Fruit fly (Drosophila melanogaster) whole organism, prepupa: ENCODE results near the gene CG42747.

Experiments
- CG10669 ChIP-seq: fragments of 200-800 bp; sonication (Bioruptor generic); optimal IDR thresholded peaks from 3 replicates; lab custom pipeline; 2018; ENCODE audit warnings: missing biosample characterization, mild to moderate bottlenecking, missing genetic modification characterization, moderate library complexity
- CG11294 ChIP-seq: fragments of 200-800 bp; sonication (Bioruptor generic); IDR thresholded peaks from 2 replicates; pipeline ENCODE4 v1.3.6; 2022; ENCODE audit warnings: missing biosample characterization, missing genetic modification characterization
- CG15336 ChIP-seq: fragments of 200-800 bp; sonication (Bioruptor generic); IDR thresholded peaks from 2 replicates; pipeline ENCODE4 v1.3.6; 2022; ENCODE audit warnings: missing biosample characterization, missing genetic modification characterization
- CG1621 ChIP-seq: fragments of 200-800 bp; sonication (Bioruptor generic); optimal IDR thresholded peaks from 3 replicates; lab custom pipeline; 2018; ENCODE audit warnings: missing biosample characterization, mild to moderate bottlenecking, missing genetic modification characterization
- CG16779 ChIP-seq: fragments of 200-800 bp; sonication (Bioruptor generic); optimal IDR thresholded peaks from 3 replicates; lab custom pipeline; 2017; ENCODE audit warnings: missing biosample characterization, mild to moderate bottlenecking, missing genetic modification characterization
- CG31627 ChIP-seq: fragments of 200-800 bp; sonication (Bioruptor generic); optimal IDR thresholded peaks from 3 replicates; lab custom pipeline; 2016; ENCODE audit warnings: missing biosample characterization, missing genetic modification characterization
- CG32006 ChIP-seq: fragments of 200-800 bp; sonication (Bioruptor generic); optimal IDR thresholded peaks from 3 replicates; lab custom pipeline; 2017; ENCODE audit warnings: missing biosample characterization, mild to moderate bottlenecking, missing genetic modification characterization
- CG34406 ChIP-seq: fragments of 200-800 bp; sonication (Bioruptor generic); optimal IDR thresholded peaks from 3 replicates; lab custom pipeline; 2016; ENCODE audit warnings: missing biosample characterization, missing genetic modification characterization
- CG3919 ChIP-seq: fragments of 200-800 bp; sonication (Bioruptor generic); optimal IDR thresholded peaks from 3 replicates; lab custom pipeline; 2016; ENCODE audit warnings: missing biosample characterization, missing genetic modification characterization
- CG6163 ChIP-seq: fragments of 200-800 bp; sonication (Bioruptor generic); IDR thresholded peaks from 3 replicates; pipeline ENCODE4 v1.3.6; 2022; ENCODE audit warnings: missing biosample characterization, missing genetic modification characterization
- CG6276 ChIP-seq: fragments of 200-800 bp; sonication (Bioruptor generic); optimal IDR thresholded peaks from 2 replicates; lab custom pipeline; 2017; ENCODE audit warnings: missing biosample characterization, mild to moderate bottlenecking, missing genetic modification characterization
- CG6792 ChIP-seq: fragments of 200-800 bp; sonication (Bioruptor generic); optimal IDR thresholded peaks from 3 replicates; lab custom pipeline; 2016; ENCODE audit warnings: missing biosample characterization, missing genetic modification characterization
- CG6808 ChIP-seq: fragments of 200-800 bp; sonication (Bioruptor generic); optimal IDR thresholded peaks from 3 replicates; lab custom pipeline; 2017; ENCODE audit warnings: missing biosample characterization, missing genetic modification characterization, mild to moderate bottlenecking, moderate library complexity, missing genetic modification reagents
- CG7368 ChIP-seq: fragments of 200-800 bp; sonication (Bioruptor generic); optimal IDR thresholded peaks from 3 replicates; lab custom pipeline; 2016; ENCODE audit warnings: missing biosample characterization, missing genetic modification characterization
- CG8119 ChIP-seq: fragments of 200-800 bp; sonication (Bioruptor generic); IDR thresholded peaks from 3 replicates; pipeline ENCODE4 v1.3.6; 2022; ENCODE audit warnings: missing biosample characterization, missing genetic modification characterization
- CG8319 ChIP-seq: fragments of 200-800 bp; sonication (Bioruptor generic); optimal IDR thresholded peaks from 3 replicates; lab custom pipeline; 2016; ENCODE audit warnings: missing biosample characterization, missing genetic modification characterization
- CG8632 ChIP-seq: fragments of 200-800 bp; sonication (Bioruptor generic); optimal IDR thresholded peaks from 3 replicates; lab custom pipeline; 2016; ENCODE audit warnings: missing biosample characterization, missing genetic modification characterization
- CG9139 ChIP-seq: fragments of 200-800 bp; sonication (Bioruptor generic); optimal IDR thresholded peaks from 3 replicates; lab custom pipeline; 2017; ENCODE audit warnings: missing biosample characterization, mild to moderate bottlenecking, missing genetic modification characterization
- Eip75B ChIP-seq: fragments of 200-800 bp; sonication (Bioruptor generic); optimal IDR thresholded peaks from 3 replicates; lab custom pipeline; 2016; ENCODE audit warnings: missing biosample characterization, missing genetic modification characterization
- Eip78C ChIP-seq: fragments of 200-800 bp; sonication (Bioruptor generic); peaks from one replicate; lab custom pipeline; 2016; ENCODE audit warnings: missing biosample characterization, missing genetic modification characterization
- Eip93F ChIP-seq: fragments of 200-800 bp; sonication (Bioruptor generic); optimal IDR thresholded peaks from 2 replicates; lab custom pipeline; 2016; ENCODE audit warnings: missing biosample characterization, mild to moderate bottlenecking, missing genetic modification characterization
- Ets21C ChIP-seq: fragments of 200-800 bp; sonication (Bioruptor generic); optimal IDR thresholded peaks from 3 replicates; lab custom pipeline; 2016; ENCODE audit warnings: missing biosample characterization, missing genetic modification characterization
- Ets96B ChIP-seq: fragments of 200-800 bp; optimal IDR thresholded peaks from 2 replicates; lab custom pipeline; 2019; ENCODE audit warnings: missing biosample characterization, mild to moderate bottlenecking, missing genetic modification characterization, moderate library complexity
- Gug ChIP-seq: fragments of 200-800 bp; sonication (Bioruptor generic); IDR thresholded peaks from 2 replicates; pipeline ENCODE4 v1.3.6; 2022; ENCODE audit warnings: missing biosample characterization, missing genetic modification characterization
- Hr38 ChIP-seq: sonication (Bioruptor generic); optimal IDR thresholded peaks from 2 replicates; lab custom pipeline; 2016; ENCODE audit warnings: missing biosample characterization, missing genetic modification characterization
- Hr39 ChIP-seq: fragments of 200-800 bp; sonication (Bioruptor generic); optimal IDR thresholded peaks from 2 replicates; lab custom pipeline; 2016; ENCODE audit warnings: missing biosample characterization, missing genetic modification characterization
- Hr4 ChIP-seq: fragments of 200-800 bp; sonication (Bioruptor generic); optimal IDR thresholded peaks from 3 replicates; lab custom pipeline; 2016; ENCODE audit warnings: missing biosample characterization, missing genetic modification characterization
- Lpt ChIP-seq: fragments of 200-800 bp; sonication (Bioruptor generic); optimal IDR thresholded peaks from 3 replicates; lab custom pipeline; 2016; ENCODE audit warnings: missing biosample characterization, missing genetic modification characterization
- Met ChIP-seq: fragments of 200-800 bp; sonication (Bioruptor generic); optimal IDR thresholded peaks from 3 replicates; lab custom pipeline; 2016; ENCODE audit warnings: missing biosample characterization, missing genetic modification characterization
- OdsH ChIP-seq: fragments of 200-800 bp; sonication (Bioruptor generic); optimal IDR thresholded peaks from 3 replicates; lab custom pipeline; 2016; ENCODE audit warnings: missing biosample characterization, missing genetic modification characterization
- Smox ChIP-seq: fragments of 200-800 bp; sonication (Bioruptor generic); optimal IDR thresholded peaks from 3 replicates; lab custom pipeline; 2016; ENCODE audit warnings: missing biosample characterization, missing genetic modification characterization
- Sox102F ChIP-seq: fragments of 200-800 bp; sonication (Bioruptor generic); optimal IDR thresholded peaks from 2 replicates; lab custom pipeline; 2016; ENCODE audit warnings: missing biosample characterization, mild to moderate bottlenecking, missing genetic modification characterization
- Sox14 ChIP-seq: fragments of 200-800 bp; sonication (Bioruptor generic); optimal IDR thresholded peaks from 3 replicates; lab custom pipeline; 2016; ENCODE audit warnings: missing biosample characterization, missing genetic modification characterization
- Sox15 ChIP-seq: fragments of 200-800 bp; sonication (Bioruptor generic); optimal IDR thresholded peaks from 3 replicates; lab custom pipeline; 2016; ENCODE audit warnings: missing biosample characterization, missing genetic modification characterization
- achi ChIP-seq: fragments of 200-800 bp; sonication (Bioruptor generic); optimal IDR thresholded peaks from 3 replicates; lab custom pipeline; 2016; ENCODE audit warnings: missing biosample characterization, missing genetic modification characterization
- acj6 ChIP-seq: fragments of 200-800 bp; sonication (Bioruptor generic); optimal IDR thresholded peaks from 3 replicates; lab custom pipeline; 2016; ENCODE audit warnings: missing biosample characterization, missing genetic modification characterization
- cyc ChIP-seq: fragments of 200-800 bp; sonication (Bioruptor generic); optimal IDR thresholded peaks from 3 replicates; lab custom pipeline; 2016; ENCODE audit warnings: missing biosample characterization, missing genetic modification characterization
- dsx ChIP-seq: fragments of 200-800 bp; optimal IDR thresholded peaks from 3 replicates; lab custom pipeline; 2019; ENCODE audit warnings: missing biosample characterization, mild to moderate bottlenecking, missing genetic modification characterization, moderate library complexity; ENCODE audit not compliant: poor library complexity, severe bottlenecking
- eg ChIP-seq: fragments of 200-800 bp; sonication (Bioruptor generic); IDR thresholded peaks from 3 replicates; pipeline ENCODE4 v1.3.6; 2022; ENCODE audit warnings: missing biosample characterization, missing genetic modification characterization
- esn ChIP-seq: fragments of 200-800 bp; sonication (Bioruptor generic); optimal IDR thresholded peaks from 2 replicates; lab custom pipeline; 2016; ENCODE audit warnings: missing biosample characterization, mild to moderate bottlenecking, missing genetic modification characterization, moderate library complexity
- fd59A ChIP-seq: fragments of 200-800 bp; sonication (Bioruptor generic); optimal IDR thresholded peaks from 2 replicates; lab custom pipeline; 2017; ENCODE audit warnings: missing biosample characterization, mild to moderate bottlenecking, missing genetic modification characterization, missing genetic modification reagents
- fd85E ChIP-seq: fragments of 200-800 bp; sonication (Bioruptor generic); optimal IDR thresholded peaks from 3 replicates; lab custom pipeline; 2016; ENCODE audit warnings: missing biosample characterization, missing genetic modification characterization
- fkh ChIP-seq: fragments of 200-800 bp; sonication (Bioruptor generic); optimal IDR thresholded peaks from 3 replicates; lab custom pipeline; 2017; ENCODE audit warnings: missing biosample characterization, mild to moderate bottlenecking, missing genetic modification characterization, moderate library complexity
- lz ChIP-seq: fragments of 200-800 bp; sonication (Bioruptor generic); optimal IDR thresholded peaks from 3 replicates; lab custom pipeline; 2016; ENCODE audit warnings: missing biosample characterization, missing genetic modification characterization
- net ChIP-seq: fragments of 200-800 bp; sonication (Bioruptor generic); optimal IDR thresholded peaks from 3 replicates; lab custom pipeline; 2016; ENCODE audit warnings: missing biosample characterization, missing genetic modification characterization
- pdm3 ChIP-seq: fragments of 200-800 bp; sonication (Bioruptor generic); optimal IDR thresholded peaks from 3 replicates; lab custom pipeline; 2016; ENCODE audit warnings: missing biosample characterization, missing genetic modification characterization
- salr ChIP-seq, 2 experiments: fragments of 200-800 bp; sonication (Bioruptor generic); optimal IDR thresholded peaks; 3 replicates each; lab custom pipeline; 2016 to 2018; ENCODE audit warnings: missing biosample characterization in 2 of 2, missing genetic modification characterization in 2 of 2, mild to moderate bottlenecking in 1 of 2
- spab ChIP-seq: fragments of 200-800 bp; sonication (Bioruptor generic); optimal IDR thresholded peaks from 2 replicates; lab custom pipeline; 2017; ENCODE audit warnings: missing biosample characterization, mild to moderate bottlenecking, missing genetic modification characterization, missing genetic modification reagents
- svp ChIP-seq: fragments of 200-800 bp; sonication (Bioruptor generic); peaks from one replicate; lab custom pipeline; 2016; ENCODE audit warnings: missing biosample characterization, missing genetic modification characterization
- vri ChIP-seq: fragments of 200-800 bp; sonication (Bioruptor generic); optimal IDR thresholded peaks from 3 replicates; lab custom pipeline; 2016; ENCODE audit warnings: missing biosample characterization, mild to moderate bottlenecking, missing genetic modification characterization

CG42747 gene

DNA sequence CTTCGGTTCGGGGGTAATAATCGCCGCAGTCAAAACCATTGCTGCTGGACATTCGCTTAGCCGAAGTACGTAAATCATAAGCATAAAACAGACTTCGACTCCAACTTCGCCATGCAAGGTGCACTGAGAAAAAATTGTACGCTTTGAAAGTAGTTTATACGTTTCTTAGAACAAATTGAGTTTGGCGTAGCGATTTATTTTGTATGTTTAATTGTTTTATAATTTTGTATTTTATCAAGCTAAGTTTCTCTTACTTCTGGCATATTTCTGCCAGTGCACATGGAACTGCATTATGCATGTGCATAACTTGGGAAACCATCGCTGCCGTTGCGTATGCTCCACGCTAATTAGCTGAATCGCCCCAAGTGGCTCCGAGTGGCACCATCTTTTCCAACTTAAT, 82.4 kb downstream of the CG42747 start (continued):
- peak; percentile 0 for TF ChIP-seq Sox15 (GFP tag; lab: Kevin White, UChicago)
- no peak for TF ChIP-seq vri (GFP tag; lab: Kevin White, UChicago)
- TF ChIP-seq OdsH (GFP tag; lab: Kevin White, UChicago): peak; percentile 75
- TF ChIP-seq fd59A (GFP tag; lab: Kevin White, UChicago): peak; percentile 9
- TF ChIP-seq Lpt (GFP tag; lab: Kevin White, UChicago): peak; percentile 81
- peak; percentile 91 for TF ChIP-seq CG6163
- TF ChIP-seq Ets21C (GFP tag; lab: Kevin White, UChicago): peak; percentile 16
- peak; percentile 90 for TF ChIP-seq CG32006
- TF ChIP-seq eg (GFP tag; lab: Robert Waterston, UW): peak; percentile 96
- peak; percentile 95 for TF ChIP-seq CG15336
- peak; percentile 59 for TF ChIP-seq CG6808 (GFP tag; lab: Kevin White, UChicago)
- TF ChIP-seq Hr4 (GFP tag; lab: Kevin White, UChicago): peak; percentile 94
- peak; percentile 31 for TF ChIP-seq cyc
- TF ChIP-seq svp (GFP tag; lab: Kevin White, UChicago): peak; percentile 70
- peak; percentile 79 for TF ChIP-seq CG3919 (GFP tag; lab: Kevin White, UChicago)
- TF ChIP-seq CG10669 (GFP tag; lab: Kevin White, UChicago): peak; percentile 64
- TF ChIP-seq CG9139 (GFP tag; lab: Kevin White, UChicago): peak; percentile 18
- TF ChIP-seq Eip75B: peak; percentile 67
- peak; percentile 65 for TF ChIP-seq Ets96B (tag; lab: Kevin White, UChicago)
- TF ChIP-seq CG8319 (GFP tag; lab: Kevin White, UChicago): peak; percentile 29
- TF ChIP-seq salr (GFP tag; optimal IDR thresholded peaks at IDR 0.05; lab: Kevin White, UChicago): peak in 1 of 2 experiments; percentile 81
- TF ChIP-seq lz: peak; percentile 36
- TF ChIP-seq dsx (GFP tag; lab: Kevin White, UChicago): peak; percentile 24
- TF ChIP-seq fkh: no peak

DNA sequence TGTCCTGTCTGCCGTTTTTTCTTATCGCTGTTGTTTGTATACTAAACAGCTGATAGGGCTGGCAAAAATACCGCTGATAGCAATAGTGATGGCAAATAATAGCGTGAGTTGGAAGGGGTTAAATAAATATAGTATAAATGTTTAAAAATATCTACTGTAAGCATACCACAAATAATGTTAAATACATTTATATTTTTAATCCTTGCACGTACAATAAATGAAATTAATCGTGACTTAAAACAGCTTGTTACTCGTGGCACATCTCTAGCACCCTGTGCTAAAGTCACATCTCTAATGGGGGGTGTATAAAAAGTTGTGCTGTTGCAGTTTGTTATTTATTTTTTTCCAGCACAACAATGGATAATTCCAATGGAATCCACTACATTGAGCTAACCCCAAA, 88.0 kb downstream of the CG42747 start, which contains the start of the genes CG10147 and Bulli:
Gene CG10147, minus strand, starts transcription at position 20 of the 400 bp plus-strand sequence.
Gene Bulli, plus strand, starts transcription at position 277 of the 400 bp plus-strand sequence.
- TF ChIP-seq acj6 (GFP tag; lab: Kevin White, UChicago): peak; percentile 97
- no peak for TF ChIP-seq CG16779 (tag; lab: Kevin White, UChicago)
- TF ChIP-seq CG15336: peak; percentile 86
- peak; percentile 92 for TF ChIP-seq dsx (GFP tag; lab: Kevin White, UChicago)
- peak; percentile 96 for TF ChIP-seq Gug (GFP tag; lab: Robert Waterston, UW)
- TF ChIP-seq CG8632 (GFP tag; lab: Kevin White, UChicago): peak; percentile 91
- peak; percentile 79 for TF ChIP-seq CG6276 (GFP tag; lab: Kevin White, UChicago)
- TF ChIP-seq CG32006: peak; percentile 95
- TF ChIP-seq achi: peak; percentile 95
- TF ChIP-seq Hr39 (GFP tag; lab: Kevin White, UChicago): peak; percentile 95
- peak; percentile 85 for TF ChIP-seq CG1621 (tag; lab: Kevin White, UChicago)
- TF ChIP-seq CG10669 (GFP tag; lab: Kevin White, UChicago): peak; percentile 92
- TF ChIP-seq fd85E: peak; percentile 81
- TF ChIP-seq spab (GFP tag; lab: Kevin White, UChicago): peak; percentile 84
- TF ChIP-seq Eip78C (GFP tag; lab: Kevin White, UChicago): peak; percentile 98
- TF ChIP-seq CG6792 (GFP tag; lab: Kevin White, UChicago): peak; percentile 89
- peak; percentile 90 for TF ChIP-seq fd59A (GFP tag; lab: Kevin White, UChicago)
- TF ChIP-seq net: peak; percentile 91
- TF ChIP-seq esn (GFP tag; lab: Kevin White, UChicago): peak; percentile 96
- peak; percentile 51 for TF ChIP-seq Hr38 (GFP tag; lab: Kevin White, UChicago)
- peak; percentile 94 for TF ChIP-seq CG11294 (GFP tag; lab: Robert Waterston, UW)
- peak; percentile 96 for TF ChIP-seq Smox
- TF ChIP-seq CG9139 (GFP tag; lab: Kevin White, UChicago): peak; percentile 81
- TF ChIP-seq CG34406 (GFP tag; lab: Kevin White, UChicago): peak; percentile 91
- TF ChIP-seq CG31627 (GFP tag; lab: Kevin White, UChicago): peak; percentile 96
- peak; percentile 98 for TF ChIP-seq fkh
- peak; percentile 96 for TF ChIP-seq Ets96B (tag; lab: Kevin White, UChicago)
- TF ChIP-seq Eip93F: peak; percentile 82
- peak; percentile 95 for TF ChIP-seq Sox14 (GFP tag; lab: Kevin White, UChicago)
- peak; percentile 89 for TF ChIP-seq Lpt (GFP tag; lab: Kevin White, UChicago)
- TF ChIP-seq Met (GFP tag; lab: Kevin White, UChicago): peak; percentile 95
- TF ChIP-seq Sox102F: peak; percentile 93
- TF ChIP-seq CG8319 (GFP tag; lab: Kevin White, UChicago): peak; percentile 92
- peak; percentile 92 for TF ChIP-seq CG7368 (GFP tag; lab: Kevin White, UChicago)
- peak; percentile 84 for TF ChIP-seq CG8119 (GFP tag; lab: Robert Waterston, UW)
- peak; percentile 98 for TF ChIP-seq svp (GFP tag; lab: Kevin White, UChicago)
- TF ChIP-seq pdm3 (GFP tag; lab: Kevin White, UChicago): peak; percentile 96
